Fruit fly (Drosophila melanogaster) whole organism, embryonic: ENCODE data around the gene vari.

Experiments
- CG10959 ChIP-seq: fragments of 200-800 bp; sonication (Bioruptor generic); IDR thresholded peaks from 2 replicates; pipeline ENCODE4 v1.3.6; 2022; ENCODE audit warnings: missing biosample characterization, missing genetic modification characterization
- CG11504 ChIP-seq: fragments of 200-800 bp; sonication (Bioruptor generic); optimal IDR thresholded peaks from 3 replicates; lab custom pipeline; 2019; ENCODE audit warnings: missing biosample characterization, mild to moderate bottlenecking, missing genetic modification characterization, moderate library complexity
- CG12299 ChIP-seq: fragments of 200-800 bp; sonication (Bioruptor generic); optimal IDR thresholded peaks from 2 replicates; lab custom pipeline; 2018; ENCODE audit warnings: missing biosample characterization, mild to moderate bottlenecking, missing genetic modification characterization
- CG14710 ChIP-seq: fragments of 200-800 bp; sonication (Bioruptor generic); optimal IDR thresholded peaks from 3 replicates; lab custom pipeline; 2019; ENCODE audit warnings: missing biosample characterization, mild to moderate bottlenecking, missing genetic modification characterization, moderate library complexity
- CG14965 ChIP-seq: fragments of 200-800 bp; sonication (Bioruptor generic); optimal IDR thresholded peaks from 2 replicates; lab custom pipeline; 2016; ENCODE audit warnings: missing biosample characterization, missing genetic modification characterization, borderline replicate concordance
- CG1647 ChIP-seq: fragments of 200-800 bp; sonication (Bioruptor generic); optimal IDR thresholded peaks from 3 replicates; lab custom pipeline; 2016; ENCODE audit warnings: missing biosample characterization, missing genetic modification characterization
- CG2712 ChIP-seq: fragments of 200-800 bp; optimal IDR thresholded peaks from 3 replicates; lab custom pipeline; 2019; ENCODE audit warnings: missing biosample characterization, mild to moderate bottlenecking, missing genetic modification characterization, moderate library complexity
- CG32532 ChIP-seq: fragments of 200-800 bp; sonication (Bioruptor generic); IDR thresholded peaks from 2 replicates; pipeline ENCODE4 v1.3.6; 2022; ENCODE audit warnings: missing biosample characterization, missing genetic modification characterization
- CG3407 ChIP-seq: fragments of 200-800 bp; sonication (Bioruptor generic); optimal IDR thresholded peaks from 2 replicates; lab custom pipeline; 2018; ENCODE audit warnings: missing biosample characterization, mild to moderate bottlenecking, missing genetic modification characterization
- CG3847 ChIP-seq: fragments of 200-800 bp; sonication (Bioruptor generic); IDR thresholded peaks from 2 replicates; pipeline ENCODE4 v1.3.6; 2022; ENCODE audit warnings: missing biosample characterization, missing genetic modification characterization
- CG6791 ChIP-seq: fragments of 200-800 bp; sonication (Bioruptor generic); IDR thresholded peaks from 3 replicates; pipeline ENCODE4 v1.3.6; 2022; ENCODE audit warnings: missing biosample characterization, missing genetic modification characterization; ENCODE audit not compliant: partially characterized antibody
- CG8281 ChIP-seq: fragments of 200-800 bp; sonication (Bioruptor generic); optimal IDR thresholded peaks from 2 replicates; lab custom pipeline; 2018; ENCODE audit warnings: missing biosample characterization, mild to moderate bottlenecking, missing genetic modification characterization, moderate library complexity
- CG8290 ChIP-seq, 3 experiments: fragments of 200-800 bp; sonication (Bioruptor generic); optimal IDR thresholded peaks; 2 replicates each; lab custom pipeline; 2016 to 2019; ENCODE audit warnings: missing biosample characterization in 3 of 3, missing genetic modification characterization in 3 of 3, mild to moderate bottlenecking in 2 of 3, moderate library complexity in 1 of 3
- Deaf1 ChIP-seq: fragments of 200-800 bp; optimal IDR thresholded peaks from 3 replicates; lab custom pipeline; 2019; ENCODE audit warnings: missing biosample characterization, mild to moderate bottlenecking, missing genetic modification characterization, moderate library complexity
- Dref ChIP-seq: fragments of 200-800 bp; sonication (Bioruptor generic); IDR thresholded peaks from 2 replicates; pipeline ENCODE4 v1.3.6; 2022; ENCODE audit warnings: missing biosample characterization, missing genetic modification characterization
- Drgx ChIP-seq: fragments of 200-800 bp; sonication (Bioruptor generic); IDR thresholded peaks from 2 replicates; pipeline ENCODE4 v1.3.6; 2022; ENCODE audit warnings: missing biosample characterization, missing genetic modification characterization
- Eip74EF ChIP-seq, 2 experiments: fragments of 200-800 bp in 1 of 2; fragments of >200 bp in 1 of 2; sonication (Bioruptor generic) in 1 of 2; optimal IDR thresholded peaks; 2 replicates each; lab custom pipeline; 2017 to 2019; ENCODE audit warnings: missing biosample characterization in 2 of 2, missing genetic modification characterization in 2 of 2, mild to moderate bottlenecking in 1 of 2, moderate library complexity in 1 of 2
- Fer1 ChIP-seq: fragments of 200-800 bp; sonication (Bioruptor generic); optimal IDR thresholded peaks from 2 replicates; lab custom pipeline; 2017; ENCODE audit warnings: missing biosample characterization, mild to moderate bottlenecking, missing genetic modification characterization
- Gsc ChIP-seq: fragments of 200-800 bp; sonication (Bioruptor generic); IDR thresholded peaks from 2 replicates; pipeline ENCODE4 v1.3.6; 2022; ENCODE audit warnings: missing biosample characterization, missing genetic modification characterization
- H2.0 ChIP-seq: fragments of 200-800 bp; sonication (Bioruptor generic); IDR thresholded peaks from 2 replicates; pipeline ENCODE4 v1.3.6; 2022; ENCODE audit warnings: missing biosample characterization, missing genetic modification characterization
- HLHmδ ChIP-seq: fragments of 200-800 bp; sonication (Bioruptor generic); optimal IDR thresholded peaks from 2 replicates; lab custom pipeline; 2018; ENCODE audit warnings: missing biosample characterization, mild to moderate bottlenecking, missing genetic modification characterization, moderate library complexity
- Hand ChIP-seq: fragments of 200-800 bp; sonication (Bioruptor generic); optimal IDR thresholded peaks from 2 replicates; lab custom pipeline; 2017; ENCODE audit warnings: mild to moderate bottlenecking, missing biosample characterization, missing genetic modification reagents, missing genetic modification characterization
- Hr3 ChIP-seq: fragments of 200-800 bp; sonication (Bioruptor generic); optimal IDR thresholded peaks from 3 replicates; lab custom pipeline; 2016; ENCODE audit warnings: missing biosample characterization, missing genetic modification characterization
- Kr ChIP-seq: fragments of 200-800 bp; sonication (Bioruptor generic); optimal IDR thresholded peaks from 2 replicates; lab custom pipeline; 2017; ENCODE audit warnings: missing biosample characterization, mild to moderate bottlenecking, missing genetic modification characterization
- Med ChIP-seq: fragments of 200-800 bp; sonication (Bioruptor generic); peaks from one replicate; lab custom pipeline; 2016; ENCODE audit warnings: missing biosample characterization, missing genetic modification characterization, mild to moderate bottlenecking, inconsistent platforms, moderate library complexity
- Nf-YC ChIP-seq: fragments of 200-800 bp; optimal IDR thresholded peaks from 3 replicates; lab custom pipeline; 2019; ENCODE audit warnings: missing biosample characterization, mild to moderate bottlenecking, missing genetic modification characterization, moderate library complexity
- Optix ChIP-seq: fragments of 200-800 bp; sonication (Bioruptor generic); IDR thresholded peaks from 3 replicates; pipeline ENCODE4 v1.3.6; 2022; ENCODE audit warnings: missing biosample characterization, missing genetic modification characterization
- Trl ChIP-seq, 3 experiments: fragments of >200 bp in 2 of 3; fragments of 200-800 bp in 1 of 3; sonication (Bioruptor generic) in 1 of 3; optimal IDR thresholded peaks; 2 replicates in 1 of 3; 3 replicates in 2 of 3; lab custom pipeline; 2016 to 2017; ENCODE audit warnings: missing biosample characterization in 1 of 3, missing genetic modification characterization in 1 of 3
- abd-A ChIP-seq: fragments of 200-800 bp; sonication (Bioruptor generic); optimal IDR thresholded peaks from 3 replicates; lab custom pipeline; 2019; ENCODE audit warnings: missing biosample characterization, mild to moderate bottlenecking, missing genetic modification characterization, moderate library complexity
- ato ChIP-seq: fragments of 200-800 bp; sonication (Bioruptor generic); IDR thresholded peaks from 2 replicates; pipeline ENCODE4 v1.3.6; 2022; ENCODE audit warnings: missing biosample characterization, missing genetic modification characterization; ENCODE audit not compliant: partially characterized antibody
- bigmax ChIP-seq: fragments of 200-800 bp; sonication (Bioruptor generic); optimal IDR thresholded peaks from 2 replicates; lab custom pipeline; 2018; ENCODE audit warnings: missing biosample characterization, mild to moderate bottlenecking, missing genetic modification characterization
- br ChIP-seq: fragments of >200 bp; optimal IDR thresholded peaks from 2 replicates; lab custom pipeline; 2017
- cg ChIP-seq: fragments of 200-800 bp; sonication (Bioruptor generic); optimal IDR thresholded peaks from 3 replicates; lab custom pipeline; 2019; ENCODE audit warnings: missing biosample characterization, mild to moderate bottlenecking, missing genetic modification characterization, moderate library complexity
- ci ChIP-seq: fragments of 200-800 bp; sonication (Bioruptor generic); IDR thresholded peaks from 3 replicates; pipeline ENCODE4 v1.3.6; 2022; ENCODE audit warnings: missing biosample characterization, missing genetic modification characterization
- crol ChIP-seq: fragments of 200-800 bp; sonication (Bioruptor generic); IDR thresholded peaks from 2 replicates; pipeline ENCODE4 v1.3.6; 2022; ENCODE audit warnings: missing biosample characterization, missing genetic modification characterization
- crp ChIP-seq, 2 experiments: fragments of 200-800 bp; sonication (Bioruptor generic); optimal IDR thresholded peaks; 2 replicates in 1 of 2; 3 replicates in 1 of 2; lab custom pipeline; 2017; ENCODE audit warnings: missing biosample characterization in 2 of 2, missing genetic modification characterization in 2 of 2, mild to moderate bottlenecking in 1 of 2, moderate library complexity in 1 of 2
- dati ChIP-seq: fragments of 200-800 bp; sonication (Bioruptor generic); IDR thresholded peaks from 2 replicates; pipeline ENCODE4 v1.3.6; 2022; ENCODE audit warnings: missing biosample characterization, missing genetic modification characterization
- dimm ChIP-seq: fragments of 200-800 bp; sonication (Bioruptor generic); IDR thresholded peaks from 2 replicates; pipeline ENCODE4 v1.3.6; 2022; ENCODE audit warnings: missing biosample characterization, missing genetic modification characterization
- disco-r ChIP-seq: fragments of 200-800 bp; sonication (Bioruptor generic); optimal IDR thresholded peaks from 2 replicates; lab custom pipeline; 2016; ENCODE audit warnings: missing biosample characterization, missing genetic modification characterization
- dmrt99B ChIP-seq: fragments of 200-800 bp; sonication (Bioruptor generic); optimal IDR thresholded peaks from 2 replicates; lab custom pipeline; 2018; ENCODE audit warnings: missing biosample characterization, mild to moderate bottlenecking, missing genetic modification characterization, moderate library complexity
- grau ChIP-seq: fragments of 200-800 bp; optimal IDR thresholded peaks from 3 replicates; lab custom pipeline; 2019; ENCODE audit warnings: missing biosample characterization, mild to moderate bottlenecking, missing genetic modification characterization, moderate library complexity
- ind ChIP-seq: fragments of 200-800 bp; sonication (Bioruptor generic); optimal IDR thresholded peaks from 3 replicates; lab custom pipeline; 2016; ENCODE audit warnings: missing biosample characterization, missing genetic modification characterization
- knrl ChIP-seq: fragments of 200-800 bp; sonication (Bioruptor generic); IDR thresholded peaks from 3 replicates; pipeline ENCODE4 v1.3.6; 2022; ENCODE audit warnings: missing biosample characterization, missing genetic modification characterization; ENCODE audit not compliant: partially characterized antibody
- pita ChIP-seq: fragments of 200-800 bp; sonication (Bioruptor generic); optimal IDR thresholded peaks from 2 replicates; lab custom pipeline; 2017; ENCODE audit warnings: missing biosample characterization, mild to moderate bottlenecking, missing genetic modification characterization
- pros ChIP-seq: fragments of 200-800 bp; sonication (Bioruptor generic); optimal IDR thresholded peaks from 3 replicates; lab custom pipeline; 2019; ENCODE audit warnings: missing biosample characterization, mild to moderate bottlenecking, missing genetic modification characterization, moderate library complexity
- row ChIP-seq: fragments of 200-800 bp; sonication (Bioruptor generic); IDR thresholded peaks from 3 replicates; pipeline ENCODE4 v1.3.6; 2022; ENCODE audit warnings: missing biosample characterization, missing genetic modification characterization
- sens ChIP-seq: fragments of 200-800 bp; sonication (Bioruptor generic); peaks from one replicate; lab custom pipeline; 2016; ENCODE audit warnings: missing biosample characterization, missing genetic modification characterization
- trem ChIP-seq: fragments of 200-800 bp; optimal IDR thresholded peaks from 3 replicates; lab custom pipeline; 2019; ENCODE audit warnings: missing biosample characterization, mild to moderate bottlenecking, missing genetic modification characterization, moderate library complexity

The vari gene

dm6 chr2L:20821249-20822024 is 24.6 kb upstream of the vari start (continued):
- TF ChIP-seq trem (tag; lab: Kevin White, UChicago): peak; percentile 14
- TF ChIP-seq Trl (optimal IDR thresholded peaks at IDR 0.05; lab: Kevin White, UChicago): peak; percentile 84 to 90
- no peak for TF ChIP-seq Trl (GFP tag; optimal IDR thresholded peaks at IDR 0.05; lab: Kevin White, UChicago)
- no peak for TF ChIP-seq CG14965 (GFP tag; lab: Kevin White, UChicago)
- TF ChIP-seq Nf-YC (tag; lab: Kevin White, UChicago): peak; percentile 33
- no peak for TF ChIP-seq dmrt99B
- no peak for TF ChIP-seq crp (GFP tag; optimal IDR thresholded peaks at IDR 0.05; lab: Kevin White, UChicago)
- no peak for TF ChIP-seq CG8290 (GFP tag; optimal IDR thresholded peaks at IDR 0.05; lab: Kevin White, UChicago)
- peak in 1 of 2 experiments; percentile 19 for TF ChIP-seq CG8290 (tag; optimal IDR thresholded peaks at IDR 0.05; lab: Kevin White, UChicago)
- peak; percentile 84 for TF ChIP-seq cg (GFP tag; lab: Kevin White, UChicago)
- no peak for TF ChIP-seq CG1647 (GFP tag; lab: Kevin White, UChicago)
- TF ChIP-seq sens (GFP tag; lab: Kevin White, UChicago): peak; percentile 87
- TF ChIP-seq CG32532 (GFP tag; lab: Robert Waterston, UW): peak; percentile 56
- TF ChIP-seq Drgx: peak; percentile 77
- peak; percentile 7; the same call in 1 of the 3 replicates for TF ChIP-seq row (GFP tag; lab: Robert Waterston, UW)
- TF ChIP-seq grau (tag; lab: Kevin White, UChicago): peak; percentile 67
- no peak for TF ChIP-seq H2.0
- peak; percentile 23 for TF ChIP-seq HLHmδ (GFP tag; lab: Kevin White, UChicago)
- TF ChIP-seq Med (GFP tag; lab: Kevin White, UChicago): peak; percentile 87
- TF ChIP-seq ind (GFP tag; lab: Kevin White, UChicago): peak; percentile 5
- no peak for TF ChIP-seq CG6791 (GFP tag; lab: Robert Waterston, UW)
- no peak for TF ChIP-seq bigmax
- no peak for TF ChIP-seq pita (GFP tag; lab: Kevin White, UChicago)
- TF ChIP-seq abd-A: peak; percentile 97
- TF ChIP-seq CG8281: no peak
- TF ChIP-seq CG10959: no peak
- no peak for TF ChIP-seq CG3407 (GFP tag; lab: Kevin White, UChicago)
- TF ChIP-seq ci: peak; percentile 66; the same call in 2 of the 3 replicates
- peak; percentile 50 for TF ChIP-seq Kr
- TF ChIP-seq disco-r (GFP tag; lab: Kevin White, UChicago): no peak
- TF ChIP-seq Hand (GFP tag; lab: Kevin White, UChicago): no peak
- peak; percentile 79 for TF ChIP-seq Deaf1
- peak; percentile 11 for TF ChIP-seq CG14710 (tag; lab: Kevin White, UChicago)
- no peak for TF ChIP-seq knrl (GFP tag; lab: Robert Waterston, UW)
- no peak for TF ChIP-seq Optix (GFP tag; lab: Robert Waterston, UW)
- TF ChIP-seq Gsc (GFP tag; lab: Robert Waterston, UW): no peak
- TF ChIP-seq CG2712 (tag; lab: Kevin White, UChicago): peak; percentile 13
- no peak for TF ChIP-seq br (lab: Kevin White, UChicago)
- no peak for TF ChIP-seq Hr3
- TF ChIP-seq Dref: no peak
- no peak for TF ChIP-seq dimm (GFP tag; lab: Robert Waterston, UW)
- TF ChIP-seq crol (GFP tag; lab: Robert Waterston, UW): peak; percentile 49; the same call in 1 of the 2 replicates
- TF ChIP-seq Fer1 (GFP tag; lab: Kevin White, UChicago): peak; percentile 56
- TF ChIP-seq CG11504 (tag; lab: Kevin White, UChicago): peak; percentile 92
- 0 out of 2 replicates have a peak, but pooled peaks have one; percentile 50 for TF ChIP-seq ato (GFP tag; lab: Robert Waterston, UW)
- peak; percentile 94 for TF ChIP-seq pros (GFP tag; lab: Kevin White, UChicago)
- peak in 1 of 2 experiments; percentile 21 for TF ChIP-seq Eip74EF (GFP tag; optimal IDR thresholded peaks at IDR 0.05; lab: Kevin White, UChicago)
- TF ChIP-seq CG3847 (GFP tag; lab: Robert Waterston, UW): peak; percentile 30; the same call in 1 of the 2 replicates
- no peak for TF ChIP-seq CG12299 (tag; lab: Kevin White, UChicago)
- no peak for TF ChIP-seq dati (GFP tag; lab: Robert Waterston, UW)
